Fruit fly (Drosophila melanogaster): ENCODE measurements around the gene Nepl20.

DNA sequence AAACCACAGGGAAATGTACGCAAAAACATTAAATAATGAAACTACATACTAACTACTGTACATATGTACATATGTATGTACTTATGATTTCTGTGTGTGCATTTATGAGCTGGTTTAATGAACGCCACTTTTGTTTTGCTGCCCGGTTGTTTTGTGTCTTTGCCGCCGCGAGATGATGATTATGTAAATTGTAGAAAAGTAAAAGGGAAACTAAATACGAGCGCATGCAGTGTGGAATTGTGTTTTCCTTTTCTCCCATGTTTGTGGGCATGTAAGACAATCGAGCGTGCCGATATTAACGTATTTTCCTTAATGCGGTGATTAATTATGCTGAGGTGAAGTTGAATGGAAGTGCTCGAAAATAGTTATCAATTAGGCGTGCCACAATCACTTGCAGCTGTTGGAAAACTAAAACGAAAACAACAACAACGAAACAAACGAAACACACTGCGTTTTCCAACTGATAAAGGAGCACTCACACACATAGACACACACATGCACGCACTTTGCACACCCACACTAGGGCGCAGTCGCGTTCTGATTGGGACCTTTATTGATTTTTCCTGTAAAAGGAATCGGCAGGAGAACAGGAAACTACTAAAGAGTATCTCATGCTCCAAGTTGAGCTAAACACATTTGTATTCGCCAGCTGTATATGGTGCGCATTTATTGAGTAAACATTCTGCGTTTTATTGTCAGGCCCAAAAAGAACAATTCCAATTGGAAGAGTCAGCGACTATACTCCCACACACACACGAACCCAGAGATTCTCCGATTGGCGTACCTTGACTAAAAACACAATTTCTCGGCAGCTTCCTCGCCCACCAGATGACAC lies 36.6 kb upstream of the Nepl20 start:
- TF ChIP-seq Myc (optimal IDR thresholded peaks at IDR 0.05) (no peak), h (GFP tag; optimal IDR thresholded peaks at IDR 0.05) (no peak), br (GFP tag; optimal IDR thresholded peaks at IDR 0.05) (no peak), brk (GFP tag; optimal IDR thresholded peaks at IDR 0.05) (no peak), jim (GFP tag; optimal IDR thresholded peaks at IDR 0.05) (no peak), lola (GFP tag; optimal IDR thresholded peaks at IDR 0.05) (no peak), Abd-B (GFP tag; optimal IDR thresholded peaks at IDR 0.05) (no peak), HLH106 (tag; optimal IDR thresholded peaks at IDR 0.05) (no peak), CrebA (GFP tag; optimal IDR thresholded peaks at IDR 0.05; ENCODE audit: borderline replicate concordance) (no peak)

All from whole organism, wandering third instar larva.